Worm (Caenorhabditis elegans) whole organism, L2 larva: ENCODE results near the gene C24H10.2.

Source experiments
- lin-13 ChIP-seq: fragments of 150-350 bp; optimal IDR thresholded peaks from 2 replicates; lab custom pipeline; 2014; ENCODE audit warnings: missing biosample characterization, missing genetic modification reagents, missing genetic modification characterization
- nhr-11 ChIP-seq: fragments of 150-350 bp; optimal IDR thresholded peaks from 2 replicates; lab custom pipeline; 2014; ENCODE audit warnings: missing biosample characterization, missing genetic modification characterization
- nhr-237 ChIP-seq: fragments of 150-350 bp; optimal IDR thresholded peaks from 2 replicates; lab custom pipeline; 2014; ENCODE audit warnings: missing biosample characterization, missing genetic modification characterization
- snpc-4 ChIP-seq: fragments of 150-350 bp; optimal IDR thresholded peaks from 2 replicates; lab custom pipeline; 2014; ENCODE audit warnings: missing biosample characterization, missing genetic modification characterization

DNA sequence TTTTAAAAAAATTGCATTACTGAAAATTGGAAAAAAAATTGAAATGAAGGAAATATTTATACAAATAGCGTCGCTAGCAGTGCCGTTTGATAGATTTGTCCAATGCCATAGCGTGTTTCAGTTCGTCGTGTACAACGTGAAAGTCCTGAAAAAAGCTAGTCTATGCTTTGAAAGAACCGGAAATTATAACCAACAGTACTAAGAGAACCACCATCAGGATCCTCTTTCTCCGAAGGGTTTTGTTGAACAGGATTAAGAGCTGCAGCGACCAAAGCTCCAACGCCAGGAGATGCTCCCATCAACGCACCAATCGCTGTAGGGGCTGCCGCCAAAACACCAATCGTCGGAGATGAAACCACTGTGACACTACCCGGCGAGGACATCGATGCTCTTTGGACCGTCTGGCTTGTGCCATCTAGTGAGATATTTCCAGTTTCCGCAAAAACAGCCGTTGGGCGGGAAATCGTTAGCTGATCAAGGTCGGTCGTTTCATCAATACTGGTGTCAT lies 41.8 kb downstream of the C24H10.2 start:
- TF ChIP-seq nhr-11 (tag; lab: Kevin White, UChicago) (no peak), snpc-4 (tag; lab: Kevin White, UChicago) (no peak), nhr-237 (tag; lab: Kevin White, UChicago) (no peak), lin-13 (GFP tag; lab: Kevin White, UChicago) (no peak)
